Fruit fly (Drosophila melanogaster): ENCODE results near the gene Qsox4.

Gene Qsox4

DNA sequence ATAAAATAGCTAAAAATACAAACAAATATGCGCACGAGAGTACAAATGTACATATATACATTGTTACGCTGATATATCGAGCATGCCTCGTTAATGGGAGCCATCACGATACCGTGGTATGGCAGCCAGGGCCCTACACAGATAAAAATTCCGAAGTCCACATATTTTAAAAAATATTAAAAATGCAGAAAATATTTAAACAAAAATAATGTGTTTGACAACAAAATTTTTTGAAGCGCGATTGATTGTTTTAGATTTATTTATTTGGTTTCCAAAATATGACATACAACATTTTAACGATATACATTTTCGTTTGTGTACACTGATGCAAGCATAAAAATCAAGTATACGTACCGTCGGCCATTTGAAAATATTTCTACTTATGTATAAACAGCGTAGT lies 24.2 kb downstream of the Qsox4 start (continued):
- TF ChIP-seq lab (GFP tag; optimal IDR thresholded peaks at IDR 0.05) (peak; percentile 95), CG6654 (GFP tag; optimal IDR thresholded peaks at IDR 0.05) (peak; percentile 19), CG12104 (GFP tag; optimal IDR thresholded peaks at IDR 0.05) (peak; percentile 51), NfI (GFP tag; optimal IDR thresholded peaks at IDR 0.05) (peak; percentile 65), Blimp-1 (GFP tag; optimal IDR thresholded peaks at IDR 0.05) (peak; percentile 57), kay (GFP tag; optimal IDR thresholded peaks at IDR 0.05) (peak; percentile 51), Atf-2 (GFP tag; optimal IDR thresholded peaks at IDR 0.05) (peak; percentile 29), tio (GFP tag; optimal IDR thresholded peaks at IDR 0.05) (peak; percentile 61), Mrtf (GFP tag; IDR thresholded peaks at IDR 0.05) (peak; percentile 67; the same call in 1 of the 3 replicates), bowl (GFP tag; IDR thresholded peaks at IDR 0.05) (0 out of 2 replicates have a peak, but pooled peaks have one; percentile 35), CG30403 (GFP tag; optimal IDR thresholded peaks at IDR 0.05) (peak; percentile 86), CG8290 (GFP tag; optimal IDR thresholded peaks at IDR 0.05) (peak; percentile 21), CG8290 (tag; optimal IDR thresholded peaks at IDR 0.05) (peak in 1 of 2 experiments; percentile 24), danr (GFP tag; IDR thresholded peaks at IDR 0.05) (peak; percentile 43; the same call in 1 of the 2 replicates), Poxn (GFP tag; IDR thresholded peaks at IDR 0.05) (no peak; the same call in 1 of the 2 replicates), kah (GFP tag; optimal IDR thresholded peaks at IDR 0.05) (no peak), lov (optimal IDR thresholded peaks at IDR 0.05) (no peak), lov (GFP tag; IDR thresholded peaks at IDR 0.05) (no peak), hkb (optimal IDR thresholded peaks at IDR 0.05) (no peak), hkb (GFP tag; IDR thresholded peaks at IDR 0.05) (peak; percentile 89), CG15073 (GFP tag; optimal IDR thresholded peaks at IDR 0.05) (no peak), CG16863 (GFP tag; optimal IDR thresholded peaks at IDR 0.05) (peak; percentile 50), Doc2 (GFP tag; IDR thresholded peaks at IDR 0.05) (no peak), p53 (GFP tag; optimal IDR thresholded peaks at IDR 0.05) (no peak), CG4404 (GFP tag; IDR thresholded peaks at IDR 0.05) (peak; percentile 57), onecut (GFP tag; IDR thresholded peaks at IDR 0.05) (no peak), stwl (tag; optimal IDR thresholded peaks at IDR 0.05) (no peak), CG10267 (tag; optimal IDR thresholded peaks at IDR 0.05) (peak; percentile 63), CG12155 (GFP tag; optimal IDR thresholded peaks at IDR 0.05) (peak; percentile 84), ind (GFP tag; optimal IDR thresholded peaks at IDR 0.05) (peak; percentile 82), GATAe (GFP tag; conservative IDR thresholded peaks at IDR 0.05) (peak; percentile 74), grn (GFP tag; optimal IDR thresholded peaks at IDR 0.05) (no peak), nom (GFP tag; optimal IDR thresholded peaks at IDR 0.05) (no peak), CG11723 (GFP tag; optimal IDR thresholded peaks at IDR 0.05) (peak; percentile 36), CG7556 (GFP tag; optimal IDR thresholded peaks at IDR 0.05) (peak; percentile 82), CG2678 (tag; optimal IDR thresholded peaks at IDR 0.05) (peak; percentile 90), chn (GFP tag; optimal IDR thresholded peaks at IDR 0.05) (peak; percentile 35), fu2 (GFP tag; optimal IDR thresholded peaks at IDR 0.05) (peak; percentile 65), MESR4 (GFP tag; optimal IDR thresholded peaks at IDR 0.05) (no peak), ATbp (GFP tag; optimal IDR thresholded peaks at IDR 0.05) (peak; percentile 46), CG7786 (GFP tag; optimal IDR thresholded peaks at IDR 0.05) (peak; percentile 76), unpg (GFP tag; optimal IDR thresholded peaks at IDR 0.05) (peak; percentile 82), CG10462 (GFP tag; optimal IDR thresholded peaks at IDR 0.05) (peak; percentile 49), gt (GFP tag; IDR thresholded peaks at IDR 0.05) (no peak), CG3726 (GFP tag; IDR thresholded peaks at IDR 0.05) (no peak), NFAT (GFP tag; IDR thresholded peaks at IDR 0.05) (peak; percentile 71), CG3838 (GFP tag; optimal IDR thresholded peaks at IDR 0.05) (peak; percentile 30), CG2875 (GFP tag; optimal IDR thresholded peaks at IDR 0.05) (no peak), B-H2 (GFP tag; optimal IDR thresholded peaks at IDR 0.05) (peak; percentile 57), CG6254 (GFP tag; optimal IDR thresholded peaks at IDR 0.05) (no peak), ci (GFP tag; IDR thresholded peaks at IDR 0.05) (peak; percentile 77), nerfin-2 (GFP tag; IDR thresholded peaks at IDR 0.05; ENCODE audit: partially characterized antibody) (no peak)

All from whole organism, embryonic.